Worm (Caenorhabditis elegans) whole organism, mixed stage, embryonic: ENCODE data around the gene T24C12.1.

Source experiments
- M03D4.4 ChIP-seq: sonication (generic microtip); optimal IDR thresholded peaks from 2 replicates; lab custom pipeline; 2017; ENCODE audit warnings: mild to moderate bottlenecking, missing genetic modification characterization, missing compliant biosample characterization
- bed-3 ChIP-seq: fragments of 200-800 bp; sonication (Bioruptor generic); optimal IDR thresholded peaks from 3 replicates; lab custom pipeline; 2018; ENCODE audit warnings: mild to moderate bottlenecking, missing genetic modification characterization, moderate library complexity, missing compliant biosample characterization
- blmp-1 ChIP-seq: fragments of 150-350 bp; optimal IDR thresholded peaks from 2 replicates; lab custom pipeline; 2014; ENCODE audit warnings: missing biosample characterization, missing genetic modification characterization
- ceh-39 ChIP-seq: fragments of 150-350 bp; optimal IDR thresholded peaks from 2 replicates; lab custom pipeline; 2014; ENCODE audit warnings: missing biosample characterization, missing genetic modification characterization
- ceh-43 ChIP-seq: fragments of 200-800 bp; sonication (Bioruptor generic); optimal IDR thresholded peaks from 2 replicates; lab custom pipeline; 2018; ENCODE audit warnings: mild to moderate bottlenecking, missing genetic modification characterization, moderate library complexity, missing compliant biosample characterization
- ceh-83 ChIP-seq: fragments of 200-800 bp; sonication (Bioruptor generic); optimal IDR thresholded peaks from 2 replicates; lab custom pipeline; 2018; ENCODE audit warnings: mild to moderate bottlenecking, missing genetic modification characterization, missing compliant biosample characterization
- ces-1 ChIP-seq: fragments of 150-350 bp; optimal IDR thresholded peaks from 2 replicates; lab custom pipeline; 2014; ENCODE audit warnings: missing biosample characterization, missing genetic modification reagents, missing genetic modification characterization
- cnd-1 ChIP-seq: fragments of 200-800 bp; sonication (Bioruptor generic); optimal IDR thresholded peaks from 2 replicates; lab custom pipeline; 2018; ENCODE audit warnings: mild to moderate bottlenecking, missing genetic modification characterization, missing compliant biosample characterization
- drap-1 ChIP-seq: fragments of 200-800 bp; sonication (Bioruptor generic); optimal IDR thresholded peaks from 3 replicates; lab custom pipeline; 2018; ENCODE audit warnings: mild to moderate bottlenecking, missing genetic modification characterization, missing compliant biosample characterization
- elt-1 ChIP-seq: sonication (generic microtip); optimal IDR thresholded peaks from 2 replicates; lab custom pipeline; 2017; ENCODE audit warnings: missing genetic modification characterization, mild to moderate bottlenecking, missing compliant biosample characterization, antibody characterized with exemption, moderate library complexity, borderline replicate concordance; ENCODE audit not compliant: insufficient read depth
- elt-3 ChIP-seq: fragments of 150-350 bp; optimal IDR thresholded peaks from 2 replicates; lab custom pipeline; 2014; ENCODE audit warnings: missing biosample characterization, missing genetic modification characterization
- flh-1 ChIP-seq: fragments of 200-800 bp; sonication (Bioruptor generic); optimal IDR thresholded peaks from 2 replicates; lab custom pipeline; 2018; ENCODE audit warnings: mild to moderate bottlenecking, missing genetic modification characterization, moderate library complexity, missing compliant biosample characterization
- ham-2 ChIP-seq: fragments of 200-800 bp; sonication (Bioruptor generic); optimal IDR thresholded peaks from 2 replicates; lab custom pipeline; 2018; ENCODE audit warnings: mild to moderate bottlenecking, missing genetic modification characterization, missing compliant biosample characterization
- hlh-1 ChIP-seq: fragments of 150-350 bp; optimal IDR thresholded peaks from 2 replicates; lab custom pipeline; 2014; ENCODE audit warnings: missing biosample characterization, missing genetic modification reagents, missing genetic modification characterization
- lin-13 ChIP-seq: fragments of 150-350 bp; optimal IDR thresholded peaks from 2 replicates; lab custom pipeline; 2014; ENCODE audit warnings: missing biosample characterization, missing genetic modification characterization
- lin-32 ChIP-seq: fragments of 200-800 bp; sonication (Bioruptor generic); optimal IDR thresholded peaks from 2 replicates; lab custom pipeline; 2018; ENCODE audit warnings: mild to moderate bottlenecking, missing genetic modification characterization, missing compliant biosample characterization
- lsy-2 ChIP-seq: fragments of 150-350 bp; optimal IDR thresholded peaks from 2 replicates; lab custom pipeline; 2014; ENCODE audit warnings: missing biosample characterization, missing genetic modification characterization
- mab-5 ChIP-seq: fragments of 150-350 bp; optimal IDR thresholded peaks from 2 replicates; lab custom pipeline; 2014; ENCODE audit warnings: missing biosample characterization, missing genetic modification characterization
- mls-2 ChIP-seq: sonication (generic microtip); optimal IDR thresholded peaks from 2 replicates; lab custom pipeline; 2016; ENCODE audit warnings: mild to moderate bottlenecking, missing genetic modification characterization, moderate library complexity, missing compliant biosample characterization
- nhr-2 ChIP-seq: fragments of 150-350 bp; optimal IDR thresholded peaks from 2 replicates; lab custom pipeline; 2014; ENCODE audit warnings: missing biosample characterization, missing genetic modification characterization
- nhr-237 ChIP-seq: fragments of 150-350 bp; optimal IDR thresholded peaks from 2 replicates; lab custom pipeline; 2014; ENCODE audit warnings: missing biosample characterization, missing genetic modification characterization
- nhr-28 ChIP-seq: fragments of 150-350 bp; optimal IDR thresholded peaks from 2 replicates; lab custom pipeline; 2014; ENCODE audit warnings: missing biosample characterization, missing genetic modification characterization
- pha-4 ChIP-seq: fragments of 150-350 bp; optimal IDR thresholded peaks from 2 replicates; lab custom pipeline; 2018; ENCODE audit warnings: missing biosample characterization, missing genetic modification reagents, missing genetic modification characterization
- sem-2 ChIP-seq: fragments of 200-800 bp; sonication (Bioruptor generic); optimal IDR thresholded peaks from 2 replicates; lab custom pipeline; 2018; ENCODE audit warnings: mild to moderate bottlenecking, missing genetic modification characterization, missing compliant biosample characterization
- snpc-4 ChIP-seq: fragments of 150-350 bp; optimal IDR thresholded peaks from 2 replicates; lab custom pipeline; 2014; ENCODE audit warnings: missing biosample characterization, missing genetic modification characterization
- tbx-8 ChIP-seq: fragments of 200-800 bp; sonication (Bioruptor generic); optimal IDR thresholded peaks from 2 replicates; lab custom pipeline; 2018; ENCODE audit warnings: mild to moderate bottlenecking, missing genetic modification characterization, moderate library complexity, missing compliant biosample characterization
- unc-120 ChIP-seq: sonication (generic microtip); optimal IDR thresholded peaks from 2 replicates; lab custom pipeline; 2017; ENCODE audit warnings: missing genetic modification characterization, missing compliant biosample characterization; ENCODE audit not compliant: poor library complexity, severe bottlenecking
- unc-39 ChIP-seq: fragments of 150-350 bp; optimal IDR thresholded peaks from 2 replicates; lab custom pipeline; 2014; ENCODE audit warnings: missing biosample characterization, missing genetic modification characterization
- unc-62 ChIP-seq: fragments of 150-350 bp; optimal IDR thresholded peaks from 2 replicates; lab custom pipeline; 2014; ENCODE audit warnings: missing biosample characterization, missing genetic modification reagents, missing genetic modification characterization
- zip-8 ChIP-seq: fragments of 150-350 bp; optimal IDR thresholded peaks from 2 replicates; lab custom pipeline; 2014; ENCODE audit warnings: missing biosample characterization, missing genetic modification characterization
- ztf-11 ChIP-seq: fragments of 150-350 bp; optimal IDR thresholded peaks from 2 replicates; lab custom pipeline; 2014; ENCODE audit warnings: missing biosample characterization, missing genetic modification characterization

The T24C12.1 gene

ce11 chrX:2199140-2199539 is at the start of gene T24C12.1:
TSS of gene T24C12.1 (plus strand) at chrX:2199440.
- TF ChIP-seq nhr-237 (tag; lab: Kevin White, UChicago): no peak
- no peak for TF ChIP-seq unc-39
- no peak for TF ChIP-seq zip-8 (tag; lab: Kevin White, UChicago)
- no peak for TF ChIP-seq mls-2 (tag; lab: Kevin White, UChicago)
- TF ChIP-seq ceh-39 (tag; lab: Kevin White, UChicago): no peak
- TF ChIP-seq elt-1 (tag; lab: Kevin White, UChicago): no peak
- no peak for TF ChIP-seq lin-13 (tag; lab: Kevin White, UChicago)
- no peak for TF ChIP-seq nhr-2 (tag; lab: Kevin White, UChicago)
- no peak for TF ChIP-seq hlh-1 (tag; lab: Kevin White, UChicago)
- no peak for TF ChIP-seq nhr-28
- no peak for TF ChIP-seq ceh-43 (GFP tag; lab: Kevin White, UChicago)
- TF ChIP-seq ztf-11: no peak
- no peak for TF ChIP-seq pha-4 (tag; lab: Kevin White, UChicago)
- TF ChIP-seq ces-1: no peak
- TF ChIP-seq lin-32 (GFP tag; lab: Kevin White, UChicago): no peak
- no peak for TF ChIP-seq blmp-1 (tag; lab: Kevin White, UChicago)
- TF ChIP-seq M03D4.4 (tag; lab: Kevin White, UChicago): no peak
- TF ChIP-seq cnd-1: no peak

DNA sequence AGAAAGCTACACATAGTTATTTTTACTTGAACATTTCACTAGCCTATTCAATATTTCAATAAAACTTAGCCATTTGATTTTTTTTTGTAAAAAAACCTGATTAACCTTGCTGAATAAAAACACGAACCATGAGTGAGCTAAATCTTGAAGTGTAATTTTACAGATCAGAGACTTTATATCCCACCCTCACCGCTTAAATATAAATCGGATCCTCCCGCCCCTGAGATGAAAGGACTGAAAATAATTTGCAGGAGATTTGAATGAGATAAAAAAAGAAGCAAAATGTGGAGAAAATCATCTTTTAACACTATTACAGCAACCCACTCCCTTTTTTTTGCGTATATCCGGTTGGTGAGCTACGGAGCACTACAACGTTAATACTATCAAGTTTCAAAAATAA is 49.2 kb upstream of the T24C12.1 start, which contains the start of gene npax-2:
Gene npax-2, minus strand, starts transcription at position 101 of the 400 bp plus-strand sequence.
- no peak for TF ChIP-seq nhr-2 (tag; lab: Kevin White, UChicago)
- no peak for TF ChIP-seq ceh-43 (GFP tag; lab: Kevin White, UChicago)
- TF ChIP-seq elt-1 (tag; lab: Kevin White, UChicago): no peak
- no peak for TF ChIP-seq unc-62
- no peak for TF ChIP-seq flh-1 (GFP tag; lab: Kevin White, UChicago)
- no peak for TF ChIP-seq unc-39
- TF ChIP-seq sem-2: no peak

ce11 chrX:2152062-2152461 is 47.2 kb upstream of the T24C12.1 start:
- TF ChIP-seq snpc-4 (tag; lab: Kevin White, UChicago) (no peak), unc-120 (tag; lab: Kevin White, UChicago) (no peak), ceh-39 (tag; lab: Kevin White, UChicago) (no peak), ztf-11 (no peak), lin-32 (GFP tag; lab: Kevin White, UChicago) (no peak), ces-1 (no peak), nhr-2 (tag; lab: Kevin White, UChicago) (no peak), nhr-237 (tag; lab: Kevin White, UChicago) (no peak), ceh-83 (no peak), ham-2 (GFP tag; lab: Kevin White, UChicago) (peak; percentile 47), elt-1 (tag; lab: Kevin White, UChicago) (peak; percentile 85), ceh-43 (GFP tag; lab: Kevin White, UChicago) (no peak), cnd-1 (no peak)

DNA sequence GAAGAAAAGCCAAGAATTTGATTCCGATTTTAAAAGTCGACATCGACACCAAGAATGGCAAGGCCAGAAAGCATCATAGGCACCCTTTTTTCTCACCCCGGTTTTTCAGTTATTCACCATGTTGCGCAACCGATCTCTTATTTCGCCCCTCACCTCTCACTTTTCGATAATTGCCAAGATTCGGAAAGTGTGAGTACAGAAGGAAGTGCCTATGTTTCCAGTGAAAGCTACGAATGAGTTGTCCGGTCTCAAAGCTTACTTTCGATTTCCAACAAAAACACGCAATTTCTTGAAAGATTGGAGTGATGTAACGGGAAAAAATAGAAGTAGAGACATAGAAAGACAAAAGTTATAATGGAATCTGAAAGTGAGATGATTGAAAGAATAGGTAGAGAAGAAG is 45.5 kb upstream of the T24C12.1 start:
- TF ChIP-seq unc-120 (tag; lab: Kevin White, UChicago): no peak
- peak; percentile 19 for TF ChIP-seq blmp-1 (tag; lab: Kevin White, UChicago)
- peak; percentile 47 for TF ChIP-seq zip-8 (tag; lab: Kevin White, UChicago)
- TF ChIP-seq bed-3 (GFP tag; lab: Kevin White, UChicago): no peak

- TF ChIP-seq drap-1 (GFP tag; lab: Kevin White, UChicago) (no peak), blmp-1 (tag; lab: Kevin White, UChicago) (no peak), ztf-11 (no peak), nhr-28 (no peak), ces-1 (no peak), lsy-2 (tag; lab: Kevin White, UChicago) (no peak), cnd-1 (no peak), ceh-43 (GFP tag; lab: Kevin White, UChicago) (no peak), zip-8 (tag; lab: Kevin White, UChicago) (no peak), M03D4.4 (tag; lab: Kevin White, UChicago) (no peak)
Observed at ce11 chrX:2157855-2158254, 41.4 kb upstream of the T24C12.1 start.

DNA sequence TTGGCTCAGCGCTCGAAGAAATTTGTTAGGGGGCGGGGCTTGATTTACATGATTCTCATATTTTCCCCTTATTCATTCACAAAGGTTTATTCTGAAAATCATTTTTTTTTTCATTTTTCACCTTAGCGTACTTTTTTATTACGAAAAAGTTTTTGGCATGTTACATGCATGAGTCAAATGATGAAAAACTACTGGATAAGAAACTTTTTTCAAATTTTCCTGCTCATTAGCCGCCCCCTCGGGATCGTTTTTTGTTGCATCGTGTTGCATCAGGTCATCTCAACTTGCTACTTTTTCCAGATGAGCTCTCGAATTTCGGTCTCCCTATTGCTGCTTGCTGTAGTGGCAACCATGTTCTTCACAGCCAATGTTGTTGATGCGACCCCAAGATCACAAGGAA is 36.2 kb upstream of the T24C12.1 start, which contains the start of gene pdf-2:
Gene pdf-2, plus strand, starts transcription at position 301 of the 400 bp plus-strand sequence.
- no peak for TF ChIP-seq lin-32 (GFP tag; lab: Kevin White, UChicago)
- no peak for TF ChIP-seq lsy-2 (tag; lab: Kevin White, UChicago)
- TF ChIP-seq nhr-2 (tag; lab: Kevin White, UChicago): no peak
- no peak for TF ChIP-seq ztf-11
- no peak for TF ChIP-seq nhr-28
- no peak for TF ChIP-seq tbx-8 (GFP tag; lab: Kevin White, UChicago)
- no peak for TF ChIP-seq flh-1 (GFP tag; lab: Kevin White, UChicago)
- no peak for TF ChIP-seq elt-3 (tag; lab: Kevin White, UChicago)
- TF ChIP-seq mab-5: no peak
- no peak for TF ChIP-seq ceh-39 (tag; lab: Kevin White, UChicago)
- no peak for TF ChIP-seq drap-1 (GFP tag; lab: Kevin White, UChicago)
- TF ChIP-seq mls-2 (tag; lab: Kevin White, UChicago): no peak
- TF ChIP-seq elt-1 (tag; lab: Kevin White, UChicago): no peak
- no peak for TF ChIP-seq snpc-4 (tag; lab: Kevin White, UChicago)
